Worm (Caenorhabditis elegans): ENCODE data around the gene idpc-7.

DNA sequence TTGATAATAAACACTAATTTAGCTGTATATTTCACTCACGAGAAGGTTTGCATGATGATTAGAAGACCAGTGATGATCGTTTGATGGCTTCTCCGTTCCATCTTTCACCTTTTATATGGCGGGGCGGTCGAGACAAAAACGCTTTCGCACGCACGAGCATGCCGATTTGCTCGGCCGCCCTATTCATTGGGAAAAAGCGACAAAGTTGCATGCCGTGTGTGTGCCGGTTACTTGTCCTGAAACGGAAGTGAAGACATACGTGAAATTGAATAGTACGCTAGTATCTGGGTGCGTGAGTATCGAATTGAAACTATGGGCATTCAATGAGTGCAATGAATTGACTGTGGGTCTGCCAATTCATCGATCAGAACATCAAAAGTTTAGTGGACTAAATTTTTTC, 4.0 kb upstream of the idpc-7 start, which contains the start of gene idpc-5:
- TF ChIP-seq ceh-48 (tag; optimal IDR thresholded peaks at IDR 0.05) (no peak), ceh-30 (tag; optimal IDR thresholded peaks at IDR 0.05) (no peak), dmd-4 (tag; optimal IDR thresholded peaks at IDR 0.05; ENCODE audit: borderline replicate concordance) (no peak), ref-2 (tag; optimal IDR thresholded peaks at IDR 0.05) (no peak), ahr-1 (tag; optimal IDR thresholded peaks at IDR 0.05) (no peak), pha-2 (tag; optimal IDR thresholded peaks at IDR 0.05) (no peak), unc-86 (tag; optimal IDR thresholded peaks at IDR 0.05) (no peak), ets-4 (tag; optimal IDR thresholded peaks at IDR 0.05) (no peak), fkh-6 (tag; optimal IDR thresholded peaks at IDR 0.05) (no peak), ceh-9 (tag; optimal IDR thresholded peaks at IDR 0.05) (no peak), nfya-1 (tag; optimal IDR thresholded peaks at IDR 0.05) (no peak)
